Worm (Caenorhabditis elegans) whole organism, L2 larva: ENCODE results near the gene srh-223.

Experiments used
- C34F6.9 ChIP-seq: fragments of 150-350 bp; optimal IDR thresholded peaks from 2 replicates; lab custom pipeline; 2014; ENCODE audit warnings: missing biosample characterization, missing genetic modification characterization
- F13H6.1 ChIP-seq: sonication (generic microtip); optimal IDR thresholded peaks from 2 replicates; lab custom pipeline; 2016; ENCODE audit warnings: missing genetic modification characterization, missing compliant biosample characterization
- R02D3.7 ChIP-seq: fragments of 150-350 bp; optimal IDR thresholded peaks from 2 replicates; lab custom pipeline; 2014; ENCODE audit warnings: missing biosample characterization, missing genetic modification characterization
- Y55F3AM.14 ChIP-seq: fragments of 200-800 bp; sonication (Bioruptor generic); optimal IDR thresholded peaks from 2 replicates; lab custom pipeline; 2018; ENCODE audit warnings: mild to moderate bottlenecking, missing genetic modification characterization, missing compliant biosample characterization
- aly-2 ChIP-seq: fragments of 150-350 bp; optimal IDR thresholded peaks from 2 replicates; lab custom pipeline; 2014; ENCODE audit warnings: missing biosample characterization, missing genetic modification characterization
- ama-1 ChIP-seq: fragments of 150-350 bp; optimal IDR thresholded peaks from 2 replicates; lab custom pipeline; 2018; ENCODE audit warnings: inconsistent platforms
- blmp-1 ChIP-seq: sonication (generic microtip); optimal IDR thresholded peaks from 2 replicates; lab custom pipeline; 2017; ENCODE audit warnings: missing genetic modification characterization, mild to moderate bottlenecking, missing compliant biosample characterization, antibody characterized with exemption, moderate library complexity; ENCODE audit not compliant: insufficient read depth
- ceh-16 ChIP-seq: fragments of 150-350 bp; optimal IDR thresholded peaks from 2 replicates; lab custom pipeline; 2014; ENCODE audit warnings: missing biosample characterization, missing genetic modification characterization
- ceh-82 ChIP-seq: fragments of 150-350 bp; optimal IDR thresholded peaks from 2 replicates; lab custom pipeline; 2014; ENCODE audit warnings: missing biosample characterization, missing genetic modification characterization
- crh-2 ChIP-seq: sonication (generic microtip); optimal IDR thresholded peaks from 2 replicates; lab custom pipeline; 2017; ENCODE audit warnings: missing biosample characterization, missing genetic modification characterization
- dmd-4 ChIP-seq: sonication (generic microtip); optimal IDR thresholded peaks from 2 replicates; lab custom pipeline; 2017; ENCODE audit warnings: missing biosample characterization, missing genetic modification characterization
- egl-27 ChIP-seq: sonication (generic microtip); optimal IDR thresholded peaks from 3 replicates; lab custom pipeline; 2017; ENCODE audit warnings: missing biosample characterization, missing genetic modification reagents, missing genetic modification characterization
- elt-1 ChIP-seq: fragments of 150-350 bp; optimal IDR thresholded peaks from 2 replicates; lab custom pipeline; 2014; ENCODE audit warnings: missing biosample characterization, missing genetic modification characterization
- elt-3 ChIP-seq: sonication (generic microtip); optimal IDR thresholded peaks from 2 replicates; lab custom pipeline; 2017; ENCODE audit warnings: missing biosample characterization, missing genetic modification characterization
- fos-1 ChIP-seq: fragments of 150-350 bp; optimal IDR thresholded peaks from 2 replicates; lab custom pipeline; 2014; ENCODE audit warnings: missing biosample characterization, missing genetic modification characterization
- gmeb-1 ChIP-seq: fragments of 150-350 bp; optimal IDR thresholded peaks from 2 replicates; lab custom pipeline; 2014; ENCODE audit warnings: missing biosample characterization, missing genetic modification characterization
- lin-11 ChIP-seq: fragments of 150-350 bp; sonication (generic microtip); optimal IDR thresholded peaks from 2 replicates; lab custom pipeline; 2014; ENCODE audit warnings: missing biosample characterization, missing genetic modification characterization, inconsistent platforms, mixed read lengths
- lin-13 ChIP-seq: fragments of 150-350 bp; optimal IDR thresholded peaks from 2 replicates; lab custom pipeline; 2014; ENCODE audit warnings: missing biosample characterization, missing genetic modification reagents, missing genetic modification characterization
- lin-39 ChIP-seq: fragments of 150-350 bp; optimal IDR thresholded peaks from 2 replicates; lab custom pipeline; 2014; ENCODE audit warnings: missing biosample characterization, missing genetic modification reagents, missing genetic modification characterization
- mab-5 ChIP-seq: fragments of 150-350 bp; optimal IDR thresholded peaks from 2 replicates; lab custom pipeline; 2014; ENCODE audit warnings: missing biosample characterization, missing genetic modification characterization
- mbf-1 ChIP-seq: sonication (generic microtip); optimal IDR thresholded peaks from 2 replicates; lab custom pipeline; 2017; ENCODE audit warnings: missing biosample characterization, missing genetic modification characterization
- nhr-10 ChIP-seq: sonication (generic microtip); optimal IDR thresholded peaks from 2 replicates; lab custom pipeline; 2017; ENCODE audit warnings: missing biosample characterization, missing genetic modification characterization
- nhr-12 ChIP-seq: fragments of 150-350 bp; optimal IDR thresholded peaks from 2 replicates; lab custom pipeline; 2014; ENCODE audit warnings: missing biosample characterization, missing genetic modification characterization
- nhr-129 ChIP-seq: fragments of 150-350 bp; optimal IDR thresholded peaks from 2 replicates; lab custom pipeline; 2014; ENCODE audit warnings: missing biosample characterization, missing genetic modification characterization
- nhr-23 ChIP-seq: fragments of 150-350 bp; optimal IDR thresholded peaks from 2 replicates; lab custom pipeline; 2014; ENCODE audit warnings: missing biosample characterization, missing genetic modification reagents, missing genetic modification characterization
- nhr-237 ChIP-seq: fragments of 150-350 bp; optimal IDR thresholded peaks from 2 replicates; lab custom pipeline; 2014; ENCODE audit warnings: missing biosample characterization, missing genetic modification characterization
- nhr-25 ChIP-seq: fragments of 150-350 bp; sonication (generic microtip); optimal IDR thresholded peaks from 3 replicates; lab custom pipeline; 2014; ENCODE audit warnings: missing biosample characterization, missing genetic modification characterization
- sem-4 ChIP-seq: fragments of 150-350 bp; optimal IDR thresholded peaks from 2 replicates; lab custom pipeline; 2014; ENCODE audit warnings: missing biosample characterization, missing genetic modification reagents, missing genetic modification characterization
- sma-3 ChIP-seq: sonication (generic microtip); optimal IDR thresholded peaks from 2 replicates; lab custom pipeline; 2016; ENCODE audit warnings: missing genetic modification reagents, missing genetic modification characterization, missing compliant biosample characterization
- sma-9 ChIP-seq, 2 experiments: fragments of 150-350 bp in 1 of 2; sonication (generic microtip) in 1 of 2; optimal IDR thresholded peaks; 2 replicates each; lab custom pipeline; 2014 to 2016; ENCODE audit warnings: missing genetic modification characterization in 2 of 2, mild to moderate bottlenecking in 1 of 2, missing biosample characterization in 1 of 2, missing compliant biosample characterization in 1 of 2, missing genetic modification reagents in 1 of 2, moderate library complexity in 1 of 2
- snpc-4 ChIP-seq: fragments of 150-350 bp; optimal IDR thresholded peaks from 2 replicates; lab custom pipeline; 2014; ENCODE audit warnings: missing biosample characterization, missing genetic modification characterization
- unc-39 ChIP-seq: fragments of 150-350 bp; optimal IDR thresholded peaks from 2 replicates; lab custom pipeline; 2014; ENCODE audit warnings: missing biosample characterization, missing genetic modification characterization
- unc-55 ChIP-seq: fragments of 150-350 bp; sonication (generic microtip); optimal IDR thresholded peaks from 3 replicates; lab custom pipeline; 2014; ENCODE audit warnings: missing biosample characterization, missing genetic modification reagents, missing genetic modification characterization
- unc-62 ChIP-seq: fragments of 150-350 bp; optimal IDR thresholded peaks from 2 replicates; lab custom pipeline; 2014; ENCODE audit warnings: missing biosample characterization, missing genetic modification reagents, missing genetic modification characterization
- ztf-4 ChIP-seq: fragments of 150-350 bp; optimal IDR thresholded peaks from 2 replicates; lab custom pipeline; 2014; ENCODE audit warnings: missing biosample characterization, missing genetic modification characterization

Gene srh-223

ce11 chrIV:3988638-3989152 is 7.0 kb downstream of the srh-223 start, which contains the start of gene clec-78:
TSS of gene clec-78 (plus strand) at chrIV:3989102.
- TF ChIP-seq egl-27 (tag; lab: Kevin White, UChicago) (peak; percentile 45), ztf-4 (no peak), gmeb-1 (tag; lab: Kevin White, UChicago) (peak; percentile 62), sma-9 (GFP tag; optimal IDR thresholded peaks at IDR 0.05; lab: Kevin White, UChicago) (peak; percentile 65), sma-9 (tag; optimal IDR thresholded peaks at IDR 0.05; lab: Kevin White, UChicago) (no peak), fos-1 (tag; lab: Kevin White, UChicago) (peak; percentile 100)

- TF ChIP-seq sma-9 (GFP tag; optimal IDR thresholded peaks at IDR 0.05; lab: Kevin White, UChicago) (no peak), sma-9 (tag; optimal IDR thresholded peaks at IDR 0.05; lab: Kevin White, UChicago) (no peak), mab-5 (tag; lab: Kevin White, UChicago) (no peak), sem-4 (tag; lab: Kevin White, UChicago) (no peak)
- TF ChIP-seq, all 48 proteins: peak for 0
These were observed 11.6 kb downstream of the srh-223 start, which contains the start of gene F47C12.6 for ce11 chrIV:3993292-3993691. TSS of gene F47C12.6 (minus strand) at chrIV:3993392.

DNA sequence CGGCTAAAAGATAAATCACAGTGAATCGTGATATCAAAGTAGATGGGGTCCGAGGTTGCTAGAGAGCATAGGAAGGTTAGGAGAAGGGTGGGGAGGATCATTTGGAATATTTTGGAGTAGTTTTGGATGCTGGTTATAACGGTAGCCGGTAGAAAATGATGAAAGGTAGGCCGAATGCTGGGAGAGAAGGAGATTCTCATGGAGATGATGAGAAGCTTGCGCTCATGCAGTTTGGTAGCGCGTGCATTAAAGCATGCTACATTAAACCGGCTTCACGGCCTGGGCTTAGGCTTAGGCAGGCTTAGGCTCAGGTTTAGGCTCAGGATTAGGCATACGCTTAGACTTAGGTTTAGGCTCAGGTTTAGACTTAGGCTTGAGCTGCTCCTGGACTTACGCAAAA is 12.6 kb downstream of the srh-223 start, which contains the start of gene F47C12.13:
Gene F47C12.13 (minus strand): TSS at position 101 of the 400 bp plus-strand sequence.
- TF ChIP-seq mab-5 (tag; lab: Kevin White, UChicago) (no peak), unc-62 (GFP tag; lab: Kevin White, UChicago) (no peak), ama-1 (lab: Kevin White, UChicago) (no peak), nhr-10 (tag; lab: Kevin White, UChicago) (no peak), fos-1 (tag; lab: Kevin White, UChicago) (no peak)

ce11 chrIV:3995384-3995783 is 13.7 kb downstream of the srh-223 start, which contains the start of gene F47C12.7:
TSS of gene F47C12.7 (minus strand) at chrIV:3995484.
- TF ChIP-seq nhr-10 (tag; lab: Kevin White, UChicago) (no peak), ceh-82 (tag; lab: Kevin White, UChicago) (no peak), F13H6.1 (tag; lab: Kevin White, UChicago) (no peak), elt-1 (tag; lab: Kevin White, UChicago) (no peak), sma-9 (GFP tag; optimal IDR thresholded peaks at IDR 0.05; lab: Kevin White, UChicago) (no peak), sma-9 (tag; optimal IDR thresholded peaks at IDR 0.05; lab: Kevin White, UChicago) (no peak), nhr-25 (no peak), lin-13 (GFP tag; lab: Kevin White, UChicago) (no peak), ceh-16 (tag; lab: Kevin White, UChicago) (no peak), elt-3 (tag; lab: Kevin White, UChicago) (no peak), Y55F3AM.14 (no peak), mab-5 (tag; lab: Kevin White, UChicago) (no peak), C34F6.9 (tag; lab: Kevin White, UChicago) (no peak), fos-1 (tag; lab: Kevin White, UChicago) (no peak), snpc-4 (tag; lab: Kevin White, UChicago) (no peak)
- TF ChIP-seq, all 48 proteins: peak for 0

DNA sequence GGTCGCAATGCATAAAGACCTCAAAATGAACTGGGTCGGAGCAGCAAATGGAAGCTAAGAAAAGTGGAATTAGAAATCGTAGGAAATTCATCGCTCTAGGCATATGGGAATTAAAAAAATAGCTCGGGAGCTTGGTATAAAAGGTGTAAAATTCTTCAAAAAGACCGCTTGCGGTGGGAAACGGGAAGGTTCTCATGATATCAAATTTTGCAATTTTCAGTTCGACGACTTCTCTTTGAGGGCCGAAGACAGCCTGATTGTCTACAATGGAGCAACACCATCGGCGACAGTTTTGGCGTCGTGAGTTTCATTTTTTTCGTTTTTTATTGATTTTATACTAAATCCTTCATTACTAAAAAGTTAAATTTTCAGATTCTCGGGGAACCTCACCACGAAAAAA is 16.8 kb downstream of the srh-223 start, which contains the start of gene F47C12.8:
Gene F47C12.8 (minus strand): TSS at position 101 of the 400 bp plus-strand sequence.
- TF ChIP-seq R02D3.7 (tag; lab: Kevin White, UChicago) (no peak), lin-39 (no peak), mbf-1 (tag; lab: Kevin White, UChicago) (no peak), nhr-129 (no peak), ceh-16 (tag; lab: Kevin White, UChicago) (no peak), nhr-12 (tag; lab: Kevin White, UChicago) (no peak), crh-2 (tag; lab: Kevin White, UChicago) (no peak), blmp-1 (tag; lab: Kevin White, UChicago) (no peak), sem-4 (tag; lab: Kevin White, UChicago) (no peak), unc-39 (tag; lab: Kevin White, UChicago) (no peak), nhr-23 (no peak), sma-9 (GFP tag; optimal IDR thresholded peaks at IDR 0.05; lab: Kevin White, UChicago) (no peak), sma-9 (tag; optimal IDR thresholded peaks at IDR 0.05; lab: Kevin White, UChicago) (no peak), nhr-237 (no peak), sma-3 (GFP tag; lab: Kevin White, UChicago) (no peak), dmd-4 (tag; lab: Kevin White, UChicago) (no peak), C34F6.9 (tag; lab: Kevin White, UChicago) (no peak), lin-13 (GFP tag; lab: Kevin White, UChicago) (no peak), unc-55 (GFP tag; lab: Kevin White, UChicago) (no peak), lin-11 (tag; lab: Kevin White, UChicago) (no peak), aly-2 (tag; lab: Kevin White, UChicago) (no peak)
